Fruit fly (Drosophila melanogaster) whole organism, adult: ENCODE results near the gene gb.

Source experiments
- CG11617 ChIP-seq: fragments of 200-800 bp; sonication (Bioruptor generic); optimal IDR thresholded peaks from 2 replicates; lab custom pipeline; 2017; ENCODE audit warnings: mild to moderate bottlenecking, missing biosample characterization, missing genetic modification reagents, missing genetic modification characterization
- CG12768 ChIP-seq: fragments of 200-800 bp; sonication (Bioruptor generic); optimal IDR thresholded peaks from 2 replicates; lab custom pipeline; 2017; ENCODE audit warnings: missing biosample characterization, missing genetic modification characterization, mild to moderate bottlenecking, moderate library complexity, missing genetic modification reagents
- CG14711 ChIP-seq: fragments of 200-800 bp; sonication (Bioruptor generic); optimal IDR thresholded peaks from 2 replicates; lab custom pipeline; 2018; ENCODE audit warnings: missing biosample characterization, mild to moderate bottlenecking, missing genetic modification characterization, moderate library complexity
- CG1620 ChIP-seq: fragments of 200-800 bp; sonication (Bioruptor generic); optimal IDR thresholded peaks from 2 replicates; lab custom pipeline; 2016; ENCODE audit warnings: missing biosample characterization, missing genetic modification characterization
- CG33017 ChIP-seq: fragments of 200-800 bp; sonication (Bioruptor generic); optimal IDR thresholded peaks from 2 replicates; lab custom pipeline; 2018; ENCODE audit warnings: missing biosample characterization, mild to moderate bottlenecking, missing genetic modification characterization, moderate library complexity
- CG5204 ChIP-seq: fragments of 200-800 bp; sonication (Bioruptor generic); optimal IDR thresholded peaks from 2 replicates; lab custom pipeline; 2016; ENCODE audit warnings: missing biosample characterization, missing genetic modification characterization
- CG7045 ChIP-seq: fragments of 200-800 bp; sonication (Bioruptor generic); optimal IDR thresholded peaks from 2 replicates; lab custom pipeline; 2017; ENCODE audit warnings: missing biosample characterization, mild to moderate bottlenecking, missing genetic modification characterization
- CG7101 ChIP-seq: fragments of 200-800 bp; sonication (Bioruptor generic); optimal IDR thresholded peaks from 2 replicates; lab custom pipeline; 2018; ENCODE audit warnings: missing biosample characterization, mild to moderate bottlenecking, missing genetic modification characterization, moderate library complexity
- Crg-1 ChIP-seq: fragments of 200-800 bp; sonication (Bioruptor generic); optimal IDR thresholded peaks from 2 replicates; lab custom pipeline; 2016; ENCODE audit warnings: missing biosample characterization, missing genetic modification characterization
- Hr96 ChIP-seq: fragments of 200-800 bp; sonication (Bioruptor generic); optimal IDR thresholded peaks from 2 replicates; lab custom pipeline; 2016; ENCODE audit warnings: missing biosample characterization, missing genetic modification characterization
- Mnt ChIP-seq: fragments of 200-800 bp; sonication (Bioruptor generic); optimal IDR thresholded peaks from 2 replicates; lab custom pipeline; 2016; ENCODE audit warnings: missing biosample characterization, mild to moderate bottlenecking, missing genetic modification characterization
- bab1 ChIP-seq: fragments of 200-800 bp; sonication (Bioruptor generic); optimal IDR thresholded peaks from 3 replicates; lab custom pipeline; 2019; ENCODE audit warnings: missing biosample characterization, mild to moderate bottlenecking, missing genetic modification characterization, moderate library complexity
- cic ChIP-seq: fragments of 200-800 bp; sonication (Bioruptor generic); optimal IDR thresholded peaks from 2 replicates; lab custom pipeline; 2017; ENCODE audit warnings: missing biosample characterization, mild to moderate bottlenecking, missing genetic modification characterization, moderate library complexity
- cnc ChIP-seq, 2 experiments: fragments of >200 bp; optimal IDR thresholded peaks; 2 replicates each; lab custom pipeline; 2017
- kay ChIP-seq: fragments of 200-800 bp; sonication (Bioruptor generic); peaks from one replicate; lab custom pipeline; 2016; ENCODE audit warnings: missing biosample characterization, missing genetic modification characterization, borderline replicate concordance
- ovo ChIP-seq: fragments of 200-800 bp; sonication (Bioruptor generic); optimal IDR thresholded peaks from 2 replicates; lab custom pipeline; 2016; ENCODE audit warnings: missing biosample characterization, missing genetic modification characterization
- pad ChIP-seq: fragments of 200-800 bp; sonication (Bioruptor generic); optimal IDR thresholded peaks from 3 replicates; lab custom pipeline; 2017; ENCODE audit warnings: missing biosample characterization, missing genetic modification characterization, mild to moderate bottlenecking, moderate library complexity, missing genetic modification reagents
- tj ChIP-seq: fragments of 200-800 bp; sonication (Bioruptor generic); optimal IDR thresholded peaks from 3 replicates; lab custom pipeline; 2017; ENCODE audit warnings: missing biosample characterization, mild to moderate bottlenecking, missing genetic modification characterization, moderate library complexity
- toe ChIP-seq: fragments of 200-800 bp; sonication (Bioruptor generic); optimal IDR thresholded peaks from 2 replicates; lab custom pipeline; 2016; ENCODE audit warnings: missing biosample characterization, missing genetic modification characterization

Gene gb

dm6 chr3R:27099579-27099978 is 12.5 kb downstream of the gb start, which contains the start of gene eater:
eater (minus strand) TSS chr3R:27099679.
- TF ChIP-seq CG14711 (tag; lab: Kevin White, UChicago) (no peak), bab1 (GFP tag; lab: Kevin White, UChicago) (no peak)

dm6 chr3R:27098638-27099037 is 13.4 kb downstream of the gb start:
- no peak for TF ChIP-seq cnc (optimal IDR thresholded peaks at IDR 0.05; lab: Kevin White, UChicago)

- no peak for TF ChIP-seq pad (GFP tag; lab: Kevin White, UChicago)
- TF ChIP-seq cic = no peak
- no peak for TF ChIP-seq CG33017 (tag; lab: Kevin White, UChicago)
- TF ChIP-seq kay = no peak
- TF ChIP-seq CG11617 (GFP tag; lab: Kevin White, UChicago) = no peak
Measured at dm6 chr3R:27094233-27094632, 17.8 kb downstream of the gb start, which contains the start of gene CG14259. CG14259 (plus strand) TSS chr3R:27094533.

- no peak for TF ChIP-seq Hr96 (GFP tag; lab: Kevin White, UChicago)
- no peak for TF ChIP-seq CG33017 (tag; lab: Kevin White, UChicago)
- no peak for TF ChIP-seq Mnt (GFP tag; lab: Kevin White, UChicago)
Measured at dm6 chr3R:27092843-27093242, 19.2 kb downstream of the gb start, which contains the start of gene CG14258. CG14258 (plus strand) TSS chr3R:27093143.

- TF ChIP-seq tj (GFP tag; lab: Kevin White, UChicago) (no peak), kay (no peak), CG11617 (GFP tag; lab: Kevin White, UChicago) (no peak), Mnt (GFP tag; lab: Kevin White, UChicago) (no peak), CG7101 (tag; lab: Kevin White, UChicago) (no peak), pad (GFP tag; lab: Kevin White, UChicago) (no peak), CG5204 (GFP tag; lab: Kevin White, UChicago) (no peak), CG7045 (GFP tag; lab: Kevin White, UChicago) (no peak), CG14711 (tag; lab: Kevin White, UChicago) (no peak), ovo (GFP tag; lab: Kevin White, UChicago) (no peak), cic (no peak), CG33017 (tag; lab: Kevin White, UChicago) (no peak), CG1620 (GFP tag; lab: Kevin White, UChicago) (no peak), toe (GFP tag; lab: Kevin White, UChicago) (no peak), bab1 (GFP tag; lab: Kevin White, UChicago) (no peak), Hr96 (GFP tag; lab: Kevin White, UChicago) (no peak), Crg-1 (GFP tag; lab: Kevin White, UChicago) (no peak), cnc (optimal IDR thresholded peaks at IDR 0.05; lab: Kevin White, UChicago) (no peak)
Measured at dm6 chr3R:27092263-27092662, 19.8 kb downstream of the gb start.

- TF ChIP-seq ovo (GFP tag; lab: Kevin White, UChicago) = no peak
- no peak for TF ChIP-seq CG7101 (tag; lab: Kevin White, UChicago)
- TF ChIP-seq CG1620 (GFP tag; lab: Kevin White, UChicago) = no peak
- TF ChIP-seq Mnt (GFP tag; lab: Kevin White, UChicago) = no peak
- TF ChIP-seq Hr96 (GFP tag; lab: Kevin White, UChicago) = no peak
- TF ChIP-seq cic = no peak
Measured at dm6 chr3R:27091106-27091505, 21.0 kb downstream of the gb start, which contains the start of gene Cpr97Eb. Cpr97Eb (minus strand) TSS chr3R:27091130.

- TF ChIP-seq CG1620 (GFP tag; lab: Kevin White, UChicago) = no peak
Measured at dm6 chr3R:27087549-27087948, 24.5 kb downstream of the gb start, which contains the start of gene Cpr97Ea. Cpr97Ea (minus strand) TSS chr3R:27087778.

- no peak for TF ChIP-seq CG12768
- TF ChIP-seq pad (GFP tag; lab: Kevin White, UChicago) = no peak
- no peak for TF ChIP-seq CG1620 (GFP tag; lab: Kevin White, UChicago)
- TF ChIP-seq toe (GFP tag; lab: Kevin White, UChicago) = no peak
- no peak for TF ChIP-seq CG7045 (GFP tag; lab: Kevin White, UChicago)
- TF ChIP-seq cic = no peak
- TF ChIP-seq Hr96 (GFP tag; lab: Kevin White, UChicago) = no peak
- no peak for TF ChIP-seq CG11617 (GFP tag; lab: Kevin White, UChicago)
- no peak for TF ChIP-seq kay
Measured at dm6 chr3R:27084528-27085052, 27.5 kb downstream of the gb start.
